Worm (Caenorhabditis elegans) whole organism, dauer: ENCODE data around the gene F21C10.10.

ENCODE experiments used
- unc-62 ChIP-seq: sonication (generic microtip); optimal IDR thresholded peaks from 2 replicates; lab custom pipeline; 2017; ENCODE audit warnings: missing biosample characterization, missing genetic modification reagents, missing genetic modification characterization

Gene F21C10.10

ce11 chrV:9132043-9132442 lies 36.0 kb downstream of the F21C10.10 start, which contains the start of gene F21C10.1:
TSS of gene F21C10.1 (plus strand) at chrV:9132343.
- TF ChIP-seq unc-62 (GFP tag; lab: Kevin White, UChicago): no peak

ce11 chrV:9133950-9134349 lies 37.9 kb downstream of the F21C10.10 start, which contains the start of gene B0222.1:
TSS of gene B0222.1 (plus strand) at chrV:9134255.
- no peak for TF ChIP-seq unc-62 (GFP tag; lab: Kevin White, UChicago)

- TF ChIP-seq unc-62 (GFP tag; lab: Kevin White, UChicago): no peak
Measured at ce11 chrV:9137618-9138017, 41.6 kb downstream of the F21C10.10 start, which contains the start of gene pitr-2. TSS of gene pitr-2 (minus strand) at chrV:9137718.

- no peak for TF ChIP-seq unc-62 (GFP tag; lab: Kevin White, UChicago)
Measured at ce11 chrV:9141297-9141696, 45.2 kb downstream of the F21C10.10 start, which contains the start of gene pitr-3. TSS of gene pitr-3 (minus strand) at chrV:9141397.

- TF ChIP-seq unc-62 (GFP tag; lab: Kevin White, UChicago): no peak
Measured at ce11 chrV:9143896-9144295, 47.8 kb downstream of the F21C10.10 start.

ce11 chrV:9146196-9146595 lies 50.1 kb downstream of the F21C10.10 start:
- TF ChIP-seq unc-62 (GFP tag; lab: Kevin White, UChicago): no peak
